Fruit fly (Drosophila melanogaster): Measurements from ENCODE around the gene spartin.

DNA sequence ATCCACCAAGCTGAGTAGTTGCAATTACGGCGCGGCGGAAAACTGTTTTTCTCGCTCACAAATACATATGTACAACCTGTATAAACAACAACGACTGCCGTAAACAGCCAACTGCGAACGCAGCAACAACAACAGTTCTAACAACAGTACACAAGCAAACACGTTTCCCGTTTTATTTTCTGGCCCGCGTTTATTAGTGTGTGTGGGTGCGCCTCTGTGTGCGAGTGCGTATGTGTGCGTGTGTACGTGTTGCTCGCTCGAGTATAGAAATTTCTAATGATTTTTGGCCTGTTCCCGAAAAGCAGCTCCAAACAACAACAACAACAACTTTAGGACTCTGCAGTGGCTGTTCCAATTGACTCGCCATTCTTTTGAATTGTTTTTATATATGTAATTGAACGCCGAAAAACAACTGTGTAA lies 5.3 kb downstream of the spartin start:
- TF ChIP-seq h (optimal IDR thresholded peaks at IDR 0.05) (no peak), Myc (optimal IDR thresholded peaks at IDR 0.05) (no peak)

Measured in Kc167 (cell line).